Worm (Caenorhabditis elegans) whole organism, early embryonic: Measurements from ENCODE around the gene F54B11.7.

Experiments used
- ceh-36 ChIP-seq: sonication (generic microtip); optimal IDR thresholded peaks from 2 replicates; lab custom pipeline; 2016; ENCODE audit warnings: missing genetic modification characterization, inconsistent platforms, missing compliant biosample characterization
- flt-1 ChIP-seq: fragments of 200-800 bp; sonication (Bioruptor generic); IDR thresholded peaks from 2 replicates; pipeline ENCODE4 v1.3.6; 2022; ENCODE audit warnings: missing genetic modification characterization, missing compliant biosample characterization
- tbx-37 ChIP-seq: fragments of 200-800 bp; sonication (Bioruptor generic); conservative IDR thresholded peaks from 2 replicates; pipeline ENCODE4 v1.3.6; 2022; ENCODE audit warnings: missing genetic modification reagents, missing genetic modification characterization, missing compliant biosample characterization

ce11 chrX:13561954-13562353, 38.3 kb upstream of the F54B11.7 start:
- TF ChIP-seq ceh-36 (tag; lab: Kevin White, UChicago) (no peak), flt-1 (GFP tag; lab: Robert Waterston, UW) (no peak), tbx-37 (GFP tag; lab: Robert Waterston, UW) (no peak)
